Worm (Caenorhabditis elegans): ENCODE results near the gene gipc-1.
A peak's percentile ranks its signal among the peaks of the same experiment; 100 is the strongest.

The gipc-1 gene

ce11 chrIII:4852025-4852424 is 18.6 kb upstream of the gipc-1 start, which contains the start of gene ced-4:
ced-4 (plus strand) TSS chrIII:4852325.
- TF ChIP-seq die-1 (tag; optimal IDR thresholded peaks at IDR 0.05) (no peak), unc-62 (GFP tag; optimal IDR thresholded peaks at IDR 0.05) (no peak), lin-35 (GFP tag; optimal IDR thresholded peaks at IDR 0.05) (peak in 1 of 3 experiments; percentile 1), T07F8.4 (tag; optimal IDR thresholded peaks at IDR 0.05) (no peak), cebp-1 (GFP tag; IDR thresholded peaks at IDR 0.05) (no peak), cebp-1 (tag; optimal IDR thresholded peaks at IDR 0.05) (no peak), nfyb-1 (GFP tag; IDR thresholded peaks at IDR 0.05) (no peak), ztf-22 (GFP tag; optimal IDR thresholded peaks at IDR 0.05) (no peak), somi-1 (GFP tag; optimal IDR thresholded peaks at IDR 0.05) (no peak), fkh-3 (tag; optimal IDR thresholded peaks at IDR 0.05) (no peak), madf-3 (GFP tag; IDR thresholded peaks at IDR 0.05) (0 out of 2 replicates have a peak, but pooled peaks have one; percentile 32), sdz-38 (tag; optimal IDR thresholded peaks at IDR 0.05) (no peak)

ce11 chrIII:4854918-4855317 is 15.7 kb upstream of the gipc-1 start, which contains the start of gene C35D10.8:
C35D10.8 (plus strand) TSS chrIII:4855218.
- TF ChIP-seq bed-1 (GFP tag; IDR thresholded peaks at IDR 0.05) (no peak), ztf-26 (tag; optimal IDR thresholded peaks at IDR 0.05) (no peak), aptf-2 (GFP tag; conservative IDR thresholded peaks at IDR 0.05) (no peak), dpff-1 (tag; optimal IDR thresholded peaks at IDR 0.05) (no peak), mxl-1 (tag; optimal IDR thresholded peaks at IDR 0.05) (no peak)

ce11 chrIII:4856109-4856508 is 14.5 kb upstream of the gipc-1 start, which contains the start of gene C35D10.7:
C35D10.7 (plus strand) TSS chrIII:4856193.
- TF ChIP-seq B0019.2 (GFP tag; conservative IDR thresholded peaks at IDR 0.05) (no peak), unc-62 (GFP tag; optimal IDR thresholded peaks at IDR 0.05) (no peak), lsy-27 (tag; optimal IDR thresholded peaks at IDR 0.05; ENCODE audit: borderline replicate concordance, insufficient read depth) (no peak), Y53F4B.3 (GFP tag; IDR thresholded peaks at IDR 0.05) (no peak), madf-6 (GFP tag; IDR thresholded peaks at IDR 0.05) (peak; percentile 73; the same call in 1 of the 2 replicates), bed-1 (GFP tag; IDR thresholded peaks at IDR 0.05) (no peak), nhr-90 (tag; optimal IDR thresholded peaks at IDR 0.05) (no peak), ceh-91 (GFP tag; IDR thresholded peaks at IDR 0.05) (no peak), Y79H2A.3 (GFP tag; conservative IDR thresholded peaks at IDR 0.05) (no peak), madf-3 (GFP tag; IDR thresholded peaks at IDR 0.05) (no peak), die-1 (tag; optimal IDR thresholded peaks at IDR 0.05) (no peak), xnd-1 (tag; optimal IDR thresholded peaks at IDR 0.05) (peak; percentile 14), mcd-1 (GFP tag; IDR thresholded peaks at IDR 0.05) (no peak), F33H1.4 (GFP tag; IDR thresholded peaks at IDR 0.05) (peak; percentile 75), F55B11.4 (tag; optimal IDR thresholded peaks at IDR 0.05; ENCODE audit: borderline replicate concordance, insufficient read depth) (no peak), ceh-79 (tag; optimal IDR thresholded peaks at IDR 0.05) (no peak), nhr-27 (tag; optimal IDR thresholded peaks at IDR 0.05) (no peak), rcor-1 (GFP tag; IDR thresholded peaks at IDR 0.05) (no peak), lsl-1 (GFP tag; optimal IDR thresholded peaks at IDR 0.05) (peak; percentile 88), egrh-3 (GFP tag; IDR thresholded peaks at IDR 0.05) (no peak), unc-130 (GFP tag; optimal IDR thresholded peaks at IDR 0.05) (peak; percentile 25), F57C9.4 (tag; optimal IDR thresholded peaks at IDR 0.05) (no peak), tlf-1 (GFP tag; optimal IDR thresholded peaks at IDR 0.05) (no peak), pha-4 (tag; optimal IDR thresholded peaks at IDR 0.05) (no peak), rec-8 (tag; optimal IDR thresholded peaks at IDR 0.05) (no peak), lin-40 (tag; optimal IDR thresholded peaks at IDR 0.05) (no peak), egl-44 (GFP tag; IDR thresholded peaks at IDR 0.05) (no peak), ccch-3 (GFP tag; optimal IDR thresholded peaks at IDR 0.05) (no peak)

Measured in whole organism, young adult.